Worm (Caenorhabditis elegans) whole organism, L1 larva: ENCODE results near the gene klp-19.

Source experiments
- lin-39 ChIP-seq: fragments of 150-350 bp; optimal IDR thresholded peaks from 2 replicates; lab custom pipeline; 2014; ENCODE audit warnings: missing biosample characterization, missing genetic modification reagents, missing genetic modification characterization
- nhr-11 ChIP-seq: fragments of 150-350 bp; optimal IDR thresholded peaks from 2 replicates; lab custom pipeline; 2014; ENCODE audit warnings: missing biosample characterization, missing genetic modification characterization
- nhr-76 ChIP-seq: sonication (generic microtip); optimal IDR thresholded peaks from 2 replicates; lab custom pipeline; 2017; ENCODE audit warnings: missing biosample characterization, missing genetic modification characterization
- tbx-2 ChIP-seq: sonication (generic microtip); optimal IDR thresholded peaks from 2 replicates; lab custom pipeline; 2016; ENCODE audit warnings: missing genetic modification characterization, missing compliant biosample characterization
- zag-1 ChIP-seq: fragments of 150-350 bp; optimal IDR thresholded peaks from 2 replicates; lab custom pipeline; 2014; ENCODE audit warnings: missing biosample characterization, missing genetic modification characterization

ce11 chrIII:13342079-13342734 is 35.1 kb upstream of the klp-19 start, which contains the start of gene dro-1:
- TF ChIP-seq zag-1 (tag; lab: Kevin White, UChicago) (no peak), lin-39 (tag; lab: Kevin White, UChicago) (no peak), nhr-76 (tag; lab: Kevin White, UChicago) (no peak), nhr-11 (no peak), tbx-2 (tag; lab: Kevin White, UChicago) (no peak)
